Worm (Caenorhabditis elegans) whole organism, dauer: ENCODE results near the gene jud-4.

ENCODE experiments used
- unc-62 ChIP-seq: sonication (generic microtip); optimal IDR thresholded peaks from 2 replicates; lab custom pipeline; 2017; ENCODE audit warnings: missing biosample characterization, missing genetic modification reagents, missing genetic modification characterization

The jud-4 gene

ce11 chrX:15276241-15276640, 7.7 kb upstream of the jud-4 start:
- no peak for TF ChIP-seq unc-62 (GFP tag; lab: Kevin White, UChicago)

DNA sequence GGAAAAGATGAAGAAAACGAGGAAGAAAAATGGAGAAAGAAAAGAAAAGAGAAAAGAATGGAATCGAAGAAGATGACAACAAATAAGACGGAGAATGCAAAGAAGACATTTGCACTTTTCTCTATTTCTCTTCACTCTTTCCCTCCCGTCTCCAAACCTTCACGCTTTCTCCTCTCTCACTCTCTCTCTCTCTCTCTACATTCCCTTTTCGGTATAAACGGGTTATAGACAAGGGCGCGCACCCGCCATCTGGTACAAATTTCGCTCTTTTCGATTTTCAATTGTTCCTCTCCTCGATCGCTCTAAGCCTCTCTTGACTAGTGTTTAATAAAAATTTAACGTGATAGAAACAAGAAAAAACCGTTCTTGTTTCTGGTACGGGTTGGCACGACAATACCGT, 7.1 kb upstream of the jud-4 start:
- no peak for TF ChIP-seq unc-62 (GFP tag; lab: Kevin White, UChicago)

- no peak for TF ChIP-seq unc-62 (GFP tag; lab: Kevin White, UChicago)
Observed at ce11 chrX:15277714-15278187, 6.2 kb upstream of the jud-4 start, which contains the start of gene kin-20. Gene kin-20, minus strand, starts transcription at chrX:15277764.

- TF ChIP-seq unc-62 (GFP tag; lab: Kevin White, UChicago): no peak
Observed at ce11 chrX:15278593-15278992, 5.3 kb upstream of the jud-4 start.

- no peak for TF ChIP-seq unc-62 (GFP tag; lab: Kevin White, UChicago)
Observed at ce11 chrX:15279301-15279700, 4.6 kb upstream of the jud-4 start.

ce11 chrX:15280318-15280717, 3.6 kb upstream of the jud-4 start:
- TF ChIP-seq unc-62 (GFP tag; lab: Kevin White, UChicago): no peak

- TF ChIP-seq unc-62 (GFP tag; lab: Kevin White, UChicago): no peak
Observed at ce11 chrX:15281248-15281647, 2.7 kb upstream of the jud-4 start.

DNA sequence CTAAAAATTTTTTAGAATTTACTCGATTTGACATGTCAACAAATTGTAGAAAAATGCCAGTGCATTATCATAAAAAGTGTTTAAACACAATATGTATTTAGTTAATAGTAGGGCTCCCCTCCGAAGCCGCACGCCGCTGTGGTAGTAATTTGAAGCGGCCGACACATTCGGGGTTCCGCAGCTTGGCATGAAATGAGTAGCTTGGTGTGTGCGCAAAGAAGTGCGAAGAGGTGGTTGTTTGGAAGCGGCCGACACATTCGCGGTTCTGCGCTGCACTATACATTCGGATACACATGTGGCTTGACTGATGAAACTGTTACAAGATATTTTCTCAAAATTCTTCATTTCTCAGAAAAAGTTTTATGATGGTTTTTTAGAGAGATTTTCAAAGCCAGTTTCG, 1.6 kb downstream of the jud-4 start:
- TF ChIP-seq unc-62 (GFP tag; lab: Kevin White, UChicago): no peak

DNA sequence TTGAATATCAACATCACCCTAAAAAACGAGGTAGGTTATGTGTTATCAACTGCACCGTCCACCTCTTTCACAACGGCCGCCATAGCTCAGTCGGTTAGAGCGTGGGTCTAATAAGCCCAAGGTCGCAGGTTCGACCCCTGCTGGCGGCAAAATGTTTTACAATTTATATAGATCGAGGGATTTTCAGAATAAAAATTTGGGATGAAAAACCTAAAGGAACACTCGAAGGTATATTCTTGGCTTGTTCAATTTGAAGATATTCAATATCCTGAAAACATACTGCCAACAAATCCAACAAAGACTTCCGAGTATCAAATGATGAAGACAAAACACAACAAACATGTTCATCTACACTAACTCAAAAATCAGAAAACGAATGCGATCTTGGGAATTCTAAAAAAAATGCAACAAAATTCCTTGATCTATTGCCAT, 13.5 kb downstream of the jud-4 start:
- no peak for TF ChIP-seq unc-62 (GFP tag; lab: Kevin White, UChicago)

- TF ChIP-seq unc-62 (GFP tag; lab: Kevin White, UChicago): no peak
Observed at ce11 chrX:15300002-15300401, 16.1 kb downstream of the jud-4 start.

DNA sequence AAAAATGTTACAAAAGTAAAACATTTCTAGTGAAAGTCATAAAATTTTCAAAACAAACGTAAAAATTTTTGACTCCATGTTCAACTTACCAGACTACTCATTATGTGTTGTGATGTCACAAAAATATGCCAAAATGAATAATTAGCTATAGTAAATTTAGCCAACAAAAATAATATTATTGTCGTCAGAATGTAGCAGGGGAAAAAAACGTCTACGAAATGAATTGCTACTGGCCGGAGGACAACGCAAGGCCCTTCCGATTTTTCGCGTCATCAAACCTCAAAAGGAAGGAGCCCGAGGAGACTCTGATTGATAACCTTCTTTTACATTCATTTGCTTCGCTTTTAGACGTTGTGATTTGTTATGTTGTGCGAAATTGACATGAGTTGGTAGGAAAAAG, 18.9 kb downstream of the jud-4 start, which contains the start of gene ser-2:
ser-2 (minus strand) TSS at position 101 of the 400 bp plus-strand sequence.
- no peak for TF ChIP-seq unc-62 (GFP tag; lab: Kevin White, UChicago)

- no peak for TF ChIP-seq unc-62 (GFP tag; lab: Kevin White, UChicago)
Observed at ce11 chrX:15307677-15308076, 23.8 kb downstream of the jud-4 start.

DNA sequence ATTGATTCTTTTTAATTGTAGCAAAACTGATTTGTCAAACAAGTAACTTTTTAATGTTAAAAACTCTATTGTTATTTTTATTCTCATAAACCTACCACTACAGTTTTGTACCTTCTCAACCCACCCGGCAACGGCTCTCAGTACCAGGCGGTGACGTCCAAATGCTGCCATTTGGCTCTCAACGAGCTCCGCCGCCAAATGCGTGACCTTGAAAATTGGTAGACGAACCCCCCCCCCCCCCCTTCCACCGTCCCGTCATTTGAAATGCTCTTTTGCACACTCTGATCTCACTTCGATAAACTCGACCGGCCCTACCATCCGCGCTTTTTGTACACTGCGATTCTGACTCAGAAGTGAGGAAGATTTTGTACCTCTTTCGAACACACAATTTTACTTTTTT, 24.8 kb downstream of the jud-4 start:
- no peak for TF ChIP-seq unc-62 (GFP tag; lab: Kevin White, UChicago)

- no peak for TF ChIP-seq unc-62 (GFP tag; lab: Kevin White, UChicago)
Observed at ce11 chrX:15309138-15309537, 25.2 kb downstream of the jud-4 start, which contains the start of gene nhr-91. Gene nhr-91, plus strand, starts transcription at chrX:15309369.

ce11 chrX:15310330-15310776, 26.4 kb downstream of the jud-4 start:
- no peak for TF ChIP-seq unc-62 (GFP tag; lab: Kevin White, UChicago)

DNA sequence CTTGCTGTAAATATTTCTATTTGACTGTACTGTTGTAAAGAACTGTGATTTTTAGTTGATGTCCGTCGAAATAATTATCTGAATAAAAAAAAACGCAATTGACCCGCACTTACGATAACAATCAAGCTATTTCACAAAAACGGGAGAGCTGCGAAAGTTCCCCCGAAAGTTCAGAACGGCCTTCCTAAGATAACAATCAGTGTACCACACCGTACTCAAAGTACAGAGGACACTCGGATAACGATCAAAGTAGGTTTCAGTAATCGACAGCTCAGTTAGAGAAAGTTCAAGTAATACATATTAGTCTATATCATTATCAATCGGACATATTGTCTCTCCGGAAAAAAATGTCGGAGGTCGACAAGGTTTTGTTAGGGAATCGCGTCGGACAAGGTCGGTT, 27.1 kb downstream of the jud-4 start:
- no peak for TF ChIP-seq unc-62 (GFP tag; lab: Kevin White, UChicago)

DNA sequence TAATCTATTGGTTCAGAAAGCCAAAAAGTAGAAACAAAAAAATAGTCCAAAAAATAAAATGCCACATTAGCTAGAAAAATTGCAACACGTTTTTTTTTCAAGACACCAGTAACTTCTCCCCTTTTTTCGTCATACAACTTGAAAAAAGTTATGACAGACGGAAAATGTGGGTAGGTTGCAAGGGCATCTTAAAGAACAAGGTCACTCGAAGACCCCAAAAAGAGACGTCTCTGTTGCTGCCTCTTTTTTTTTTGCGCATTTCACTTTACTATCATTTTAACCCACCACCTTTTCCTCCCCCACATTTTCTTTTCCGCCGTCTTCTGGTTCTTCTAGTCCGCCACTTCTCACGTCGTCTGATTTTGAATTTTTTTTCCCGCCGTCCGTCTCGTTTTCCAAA, 28.2 kb downstream of the jud-4 start:
- no peak for TF ChIP-seq unc-62 (GFP tag; lab: Kevin White, UChicago)

- no peak for TF ChIP-seq unc-62 (GFP tag; lab: Kevin White, UChicago)
Observed at ce11 chrX:15312681-15313080, 28.8 kb downstream of the jud-4 start.
